Fruit fly (Drosophila melanogaster): Measurements from ENCODE around the gene Pka-C3.

The Pka-C3 gene

DNA sequence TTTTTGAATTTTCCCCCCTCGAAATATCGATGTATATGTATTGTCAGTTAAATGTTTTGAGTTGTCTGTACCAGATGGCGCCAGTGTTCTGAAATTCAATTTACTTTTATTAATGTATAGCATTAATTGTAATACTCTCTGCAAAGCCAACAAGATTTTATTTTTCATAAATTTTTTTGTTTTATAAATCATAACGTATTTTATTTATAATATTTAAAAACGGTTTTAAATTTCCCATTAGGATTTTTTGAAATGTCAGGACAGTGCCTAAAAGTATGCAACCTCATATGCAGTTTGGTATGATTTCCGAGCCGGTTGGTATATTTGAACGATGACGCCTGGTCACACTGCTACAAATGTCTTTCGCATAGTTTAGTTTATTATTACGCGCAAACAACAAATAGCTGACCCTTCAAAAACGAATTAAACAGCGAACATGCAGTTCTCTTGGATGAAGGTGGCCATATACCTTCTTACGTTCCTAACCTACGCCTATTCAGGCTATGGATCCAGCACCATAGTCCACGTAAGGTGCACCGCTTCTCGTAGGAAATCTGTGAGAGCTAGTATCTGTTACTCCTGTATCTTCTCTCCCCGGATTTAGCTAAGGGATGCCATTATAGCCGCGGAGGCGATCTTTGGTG, at the start of gene Pka-C3, which contains the start of gene GXIVsPLA2:
Gene Pka-C3, minus strand, starts transcription at position 14 of the 644 bp plus-strand sequence.
Gene GXIVsPLA2, plus strand, starts transcription at position 313 of the 644 bp plus-strand sequence.
- TF ChIP-seq CG8478 (optimal IDR thresholded peaks at IDR 0.05), result no peak
- peak; percentile 18 to 82 for TF ChIP-seq CTCF (optimal IDR thresholded peaks at IDR 0.05)

dm6 chr3L:16002116-16002716, 47.6 kb upstream of the Pka-C3 start:
- TF ChIP-seq CG8478 (optimal IDR thresholded peaks at IDR 0.05) (no peak), CTCF (optimal IDR thresholded peaks at IDR 0.05) (no peak)

DNA sequence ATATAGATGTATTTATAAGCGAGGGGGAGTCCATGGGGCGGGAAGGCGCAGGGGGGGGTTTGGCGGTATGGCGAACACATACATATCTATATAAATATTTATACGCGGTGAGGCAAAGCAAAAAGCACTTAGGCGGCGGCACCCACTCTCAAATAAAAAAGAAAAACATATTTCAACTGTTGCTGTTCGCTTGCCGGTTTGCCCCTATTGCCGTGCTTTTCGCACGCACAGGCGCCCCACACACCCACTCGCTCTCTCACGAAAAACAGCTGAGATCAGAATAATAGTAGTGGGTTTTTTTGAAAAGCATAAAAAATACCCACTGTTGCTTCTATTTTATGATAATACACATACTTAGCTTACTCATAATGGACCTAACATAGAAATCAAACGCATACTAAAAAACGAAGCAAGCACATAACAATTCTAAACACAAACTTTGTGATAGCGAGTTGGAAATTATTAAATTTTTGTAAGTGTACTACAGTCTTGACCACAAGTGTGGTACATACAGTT, 46.6 kb upstream of the Pka-C3 start:
- TF ChIP-seq CG8478 (optimal IDR thresholded peaks at IDR 0.05) (no peak), CTCF (optimal IDR thresholded peaks at IDR 0.05) (no peak)

DNA sequence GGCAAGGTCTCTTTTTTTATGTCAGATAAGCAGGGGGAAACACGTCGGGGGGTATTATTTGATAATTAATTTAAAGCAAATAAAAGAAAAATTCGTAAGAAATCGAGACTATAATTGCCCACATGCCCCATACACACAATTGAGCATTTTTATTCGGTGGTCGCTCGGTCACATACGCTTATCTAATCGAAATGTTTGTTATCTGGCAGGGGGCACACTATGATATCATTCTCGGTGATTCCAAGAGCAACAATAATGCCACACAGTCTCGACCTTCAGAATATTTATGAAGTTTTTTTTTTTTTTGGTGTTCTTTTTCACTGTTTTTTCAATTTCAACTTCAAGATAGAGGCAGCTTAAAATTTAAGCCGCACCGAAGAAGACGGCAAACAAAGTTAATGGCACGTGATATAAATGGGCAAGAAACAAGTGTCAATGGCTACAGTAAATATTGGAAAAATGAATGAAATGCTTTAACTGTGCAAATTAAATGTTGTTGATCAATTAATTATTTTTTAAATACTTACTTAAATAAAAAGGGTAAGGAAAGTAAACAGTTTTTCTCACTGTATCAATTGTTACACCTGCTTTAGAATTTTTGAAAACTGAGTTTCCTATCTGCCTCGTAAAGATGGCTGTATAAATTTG, 44.9 kb upstream of the Pka-C3 start:
- TF ChIP-seq CG8478 (optimal IDR thresholded peaks at IDR 0.05), result no peak
- no peak for TF ChIP-seq CTCF (optimal IDR thresholded peaks at IDR 0.05)

DNA sequence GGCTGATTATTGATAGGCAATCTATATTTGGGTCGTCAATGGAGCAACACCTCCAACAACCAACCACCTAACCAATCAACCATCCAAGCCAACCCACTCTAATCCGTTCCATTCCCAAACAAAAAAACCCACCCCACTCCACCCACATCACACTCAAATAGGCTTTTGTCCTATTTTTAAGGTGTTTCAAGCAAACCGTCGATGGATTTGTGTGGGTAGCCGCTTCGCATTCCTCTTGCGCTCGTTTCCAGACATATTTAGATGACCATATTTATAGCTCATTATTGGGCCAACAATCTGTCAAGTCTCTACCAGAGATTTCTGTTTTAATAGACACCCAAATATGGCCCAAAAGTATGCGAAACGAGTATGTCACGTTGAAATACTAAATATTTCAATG, 43.6 kb upstream of the Pka-C3 start:
- TF ChIP-seq CG8478 (optimal IDR thresholded peaks at IDR 0.05) (no peak), CTCF (optimal IDR thresholded peaks at IDR 0.05) (no peak)

DNA sequence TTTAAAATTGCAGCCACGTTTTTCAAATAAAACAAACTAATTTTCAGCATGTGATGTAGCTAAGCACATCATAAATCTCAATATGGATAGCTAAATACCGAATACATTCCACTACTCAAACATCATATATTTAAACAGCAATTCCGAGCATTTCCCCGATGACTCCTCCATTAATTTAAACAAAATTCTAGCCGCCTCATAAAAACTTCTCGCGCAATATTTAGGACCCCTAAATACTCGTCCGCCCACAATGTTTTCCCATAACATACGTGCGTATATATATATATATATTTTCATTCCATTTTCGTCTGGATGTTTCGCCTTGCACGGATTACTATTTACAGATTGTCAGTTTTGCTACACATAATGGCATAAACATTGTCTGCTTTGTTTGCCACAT, 41.4 kb upstream of the Pka-C3 start:
- TF ChIP-seq CTCF (optimal IDR thresholded peaks at IDR 0.05), result no peak
- no peak for TF ChIP-seq CG8478 (optimal IDR thresholded peaks at IDR 0.05)

DNA sequence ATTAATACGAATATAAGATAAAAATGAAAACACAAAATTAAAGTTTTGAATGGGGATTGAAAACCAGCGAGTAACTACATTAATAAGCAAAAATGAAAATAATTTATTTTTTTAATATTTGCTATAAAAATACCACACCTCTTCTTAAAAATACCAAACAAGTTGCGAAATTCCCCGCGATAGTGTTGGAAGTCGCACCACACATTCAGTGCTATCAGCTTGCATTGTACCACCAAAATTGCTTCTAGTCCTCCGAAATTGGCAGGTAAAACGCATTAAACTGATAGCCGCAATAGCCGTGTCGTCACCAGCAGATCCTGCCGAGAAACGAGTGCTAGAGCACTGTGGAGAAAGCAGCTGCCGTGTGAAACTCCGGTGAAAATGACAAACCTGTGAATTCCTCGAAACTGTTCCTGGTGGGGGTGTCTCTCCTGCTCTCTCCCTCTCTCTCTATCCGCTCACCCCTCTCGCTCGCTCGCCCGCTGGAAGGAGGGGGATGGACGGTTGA, 33.5 kb upstream of the Pka-C3 start, which contains the start of gene Hip14:
Gene Hip14, plus strand, starts transcription at position 198 of the 508 bp plus-strand sequence.
- TF ChIP-seq CG8478 (optimal IDR thresholded peaks at IDR 0.05) (no peak), CTCF (optimal IDR thresholded peaks at IDR 0.05) (peak in 1 of 2 experiments; percentile 32)

dm6 chr3L:15987635-15988034, 33.0 kb upstream of the Pka-C3 start, which contains the start of gene PolD1:
Gene PolD1 (minus strand): TSS chr3L:15987815.
- no peak for TF ChIP-seq CTCF (optimal IDR thresholded peaks at IDR 0.05)
- no peak for TF ChIP-seq CG8478 (optimal IDR thresholded peaks at IDR 0.05)

dm6 chr3L:15982783-15983432, 28.3 kb upstream of the Pka-C3 start, which contains the start of the genes brm and Arl1:
Gene brm (minus strand): TSS chr3L:15982869.
Gene Arl1 (plus strand): TSS chr3L:15983135.
- no peak for TF ChIP-seq CG8478 (optimal IDR thresholded peaks at IDR 0.05)
- TF ChIP-seq CTCF (optimal IDR thresholded peaks at IDR 0.05), result no peak

- TF ChIP-seq CG8478 (optimal IDR thresholded peaks at IDR 0.05) (no peak), CTCF (optimal IDR thresholded peaks at IDR 0.05) (no peak)
Observed at dm6 chr3L:15982148-15982547, 27.6 kb upstream of the Pka-C3 start.

DNA sequence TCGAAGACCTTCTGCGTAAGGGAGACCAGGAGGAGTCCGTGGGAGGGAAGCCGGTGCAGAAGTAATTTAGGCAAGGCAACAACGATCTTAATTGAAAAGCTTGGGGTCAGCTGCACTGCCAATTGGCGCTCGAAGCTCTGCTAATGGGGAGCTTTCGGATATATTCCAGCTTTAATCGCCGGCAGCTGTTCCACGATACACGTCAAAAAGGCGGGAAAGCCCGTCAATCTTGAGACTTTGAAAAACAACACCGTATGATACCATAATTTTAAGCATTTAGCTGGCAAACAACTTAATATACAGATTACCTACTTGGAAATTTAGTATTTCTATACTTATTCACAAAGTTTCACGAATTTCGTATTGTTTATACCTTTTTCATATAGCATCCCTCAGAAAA, 26.8 kb upstream of the Pka-C3 start:
- TF ChIP-seq CG8478 (optimal IDR thresholded peaks at IDR 0.05), result no peak
- no peak for TF ChIP-seq CTCF (optimal IDR thresholded peaks at IDR 0.05)

DNA sequence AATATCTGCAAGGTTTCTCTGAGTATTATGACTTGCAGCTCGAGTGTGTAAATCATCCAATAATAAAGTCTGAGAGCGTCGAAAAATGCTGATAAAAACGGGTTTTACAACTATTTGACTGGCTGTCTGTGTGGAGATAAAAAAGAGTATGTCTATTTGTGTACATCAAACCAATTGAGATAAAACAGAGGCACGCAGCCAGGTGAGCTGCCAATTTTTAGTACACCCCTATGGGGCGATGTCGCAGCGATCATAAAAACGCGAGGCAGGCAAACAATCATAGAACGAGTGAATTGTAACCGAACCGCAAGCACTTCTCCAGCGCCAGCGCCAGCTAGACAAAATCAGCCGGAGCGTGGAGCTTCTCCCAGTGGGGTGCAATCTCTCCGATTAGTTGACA, 25.3 kb upstream of the Pka-C3 start, which contains the start of gene CG17027:
Gene CG17027, plus strand, starts transcription at position 189 of the 400 bp plus-strand sequence.
- no peak for TF ChIP-seq CG8478 (optimal IDR thresholded peaks at IDR 0.05)
- no peak for TF ChIP-seq CTCF (optimal IDR thresholded peaks at IDR 0.05)

- TF ChIP-seq CTCF (optimal IDR thresholded peaks at IDR 0.05), result no peak
- no peak for TF ChIP-seq CG8478 (optimal IDR thresholded peaks at IDR 0.05)
Observed at dm6 chr3L:15979240-15979639, 24.6 kb upstream of the Pka-C3 start.

- TF ChIP-seq CTCF (optimal IDR thresholded peaks at IDR 0.05), result no peak
- no peak for TF ChIP-seq CG8478 (optimal IDR thresholded peaks at IDR 0.05)
Observed at dm6 chr3L:15978224-15978623, 23.6 kb upstream of the Pka-C3 start, which contains the start of gene CG17028. Gene CG17028 (plus strand): TSS chr3L:15978524.

DNA sequence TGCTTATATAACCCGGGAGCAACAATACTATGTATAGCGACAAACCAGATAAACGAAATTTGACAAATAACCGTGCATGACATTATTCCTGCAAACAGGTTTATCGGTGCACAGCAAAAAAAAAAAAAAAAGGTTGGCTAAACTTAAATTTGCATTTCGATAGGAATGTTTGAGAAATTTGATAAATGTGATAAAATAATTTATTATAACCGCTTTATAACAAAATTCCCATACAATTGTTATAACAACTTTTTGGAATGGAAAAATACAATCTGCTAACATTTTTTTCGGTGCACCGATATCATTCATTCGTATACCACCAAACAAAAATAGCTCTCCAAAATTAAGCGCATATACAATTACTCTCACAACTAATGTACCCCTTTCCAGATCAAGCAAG, 23.0 kb upstream of the Pka-C3 start:
- no peak for TF ChIP-seq CTCF (optimal IDR thresholded peaks at IDR 0.05)
- no peak for TF ChIP-seq CG8478 (optimal IDR thresholded peaks at IDR 0.05)
